Worm (Caenorhabditis elegans) whole organism, L4/young adult: ENCODE data around the gene C26B9.7.

Experiments used
- W03F9.2 ChIP-seq: fragments of 150-350 bp; optimal IDR thresholded peaks from 2 replicates; lab custom pipeline; 2014; ENCODE audit warnings: missing biosample characterization, missing genetic modification characterization
- dao-5 ChIP-seq: sonication (generic microtip); optimal IDR thresholded peaks from 2 replicates; lab custom pipeline; 2016; ENCODE audit warnings: missing genotype, missing genetic modification characterization, moderate library complexity, missing compliant biosample characterization

- no peak for TF ChIP-seq dao-5 (tag; lab: Kevin White, UChicago)
- TF ChIP-seq W03F9.2 (tag; lab: Kevin White, UChicago) = no peak
These were observed 2.8 kb upstream of the C26B9.7 start for ce11 chrX:5339357-5339756.
